Worm (Caenorhabditis elegans): ENCODE data around the gene srbc-7.
"Not testable (repeated sequence)": the region's sequence is repeated elsewhere in the genome, so short reads cannot be mapped to it uniquely, and the experiment has no call there.

DNA sequence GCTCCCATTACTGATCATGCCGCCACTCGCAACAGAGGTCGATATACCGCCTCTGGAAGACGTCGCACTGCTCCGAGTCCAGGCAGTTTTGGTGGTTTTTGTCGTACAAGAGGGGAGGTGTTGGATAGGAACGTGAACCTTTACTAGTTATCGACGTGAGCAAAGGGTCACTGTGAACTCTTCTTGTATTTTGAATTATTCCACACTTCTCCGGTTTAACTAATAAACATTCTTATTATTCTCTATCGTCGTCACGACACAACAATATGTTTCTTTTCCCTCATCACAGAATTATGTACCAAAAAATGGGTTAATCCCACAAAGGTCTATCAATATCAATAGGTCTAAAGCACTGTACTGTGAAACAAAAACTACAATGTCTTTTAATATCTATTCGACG, 24.0 kb upstream of the srbc-7 start, which contains the start of gene nhr-171:
- not testable (repeated sequence) for TF ChIP-seq B0310.2 (tag; optimal IDR thresholded peaks at IDR 0.05); ama-1 (optimal IDR thresholded peaks at IDR 0.05); hmbx-1 (tag; optimal IDR thresholded peaks at IDR 0.05); tra-4 (tag; optimal IDR thresholded peaks at IDR 0.05); hnd-1 (tag; optimal IDR thresholded peaks at IDR 0.05); tbx-11 (GFP tag; IDR thresholded peaks at IDR 0.05); scrt-1 (GFP tag; IDR thresholded peaks at IDR 0.05); ceh-36 (tag; optimal IDR thresholded peaks at IDR 0.05); hmg-4 (GFP tag; optimal IDR thresholded peaks at IDR 0.05); flt-1 (GFP tag; IDR thresholded peaks at IDR 0.05); ets-7 (tag; optimal IDR thresholded peaks at IDR 0.05); F13C5.2 (tag; optimal IDR thresholded peaks at IDR 0.05); ceh-13 (GFP tag; optimal IDR thresholded peaks at IDR 0.05)
